Worm (Caenorhabditis elegans): ENCODE measurements around the gene srh-229.

- TF ChIP-seq nhr-237 (tag; optimal IDR thresholded peaks at IDR 0.05) (no peak), pha-4 (tag; optimal IDR thresholded peaks at IDR 0.05) (no peak), unc-39 (tag; optimal IDR thresholded peaks at IDR 0.05) (no peak), mep-1 (tag; optimal IDR thresholded peaks at IDR 0.05) (no peak), ceh-43 (GFP tag; optimal IDR thresholded peaks at IDR 0.05) (no peak), nhr-12 (tag; optimal IDR thresholded peaks at IDR 0.05) (no peak)
Measured at ce11 chrV:7528816-7529215, 24.6 kb upstream of the srh-229 start, which contains the start of gene C54F6.5.

All from whole organism, mixed stage, embryonic.